Worm (Caenorhabditis elegans): ENCODE data around the gene F40A3.6.

DNA sequence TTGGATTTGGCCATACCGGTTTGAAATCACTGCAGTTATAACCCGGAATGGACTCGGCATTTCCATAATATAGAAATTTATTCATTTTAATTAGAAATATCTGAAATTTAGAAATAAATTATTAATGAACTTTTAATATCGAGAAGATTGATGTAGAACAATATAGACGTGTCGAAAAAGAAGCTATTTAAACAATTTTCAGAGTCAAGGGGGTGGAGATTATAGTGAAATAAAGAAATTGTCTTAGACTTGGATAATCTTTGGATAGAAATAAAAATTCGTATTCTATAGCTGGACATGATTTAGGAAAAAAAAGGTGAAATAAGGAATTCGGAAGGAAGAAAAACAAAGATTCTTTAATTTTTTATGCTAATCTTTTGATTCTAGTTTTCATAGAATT is 46.6 kb upstream of the F40A3.6 start, which contains the start of gene srt-53:
- TF ChIP-seq flt-1 (GFP tag; IDR thresholded peaks at IDR 0.05), result no peak
- no peak for TF ChIP-seq ama-1 (optimal IDR thresholded peaks at IDR 0.05)
- TF ChIP-seq aly-1 (tag; optimal IDR thresholded peaks at IDR 0.05), result no peak
- TF ChIP-seq hmg-4 (GFP tag; optimal IDR thresholded peaks at IDR 0.05), result no peak
- no peak for TF ChIP-seq ceh-36 (tag; optimal IDR thresholded peaks at IDR 0.05)
- TF ChIP-seq hnd-1 (tag; optimal IDR thresholded peaks at IDR 0.05), result no peak
- no peak for TF ChIP-seq tra-4 (tag; optimal IDR thresholded peaks at IDR 0.05)
- no peak for TF ChIP-seq ceh-13 (GFP tag; optimal IDR thresholded peaks at IDR 0.05)
- TF ChIP-seq B0310.2 (tag; optimal IDR thresholded peaks at IDR 0.05), result no peak
- no peak for TF ChIP-seq hmbx-1 (tag; optimal IDR thresholded peaks at IDR 0.05)
- TF ChIP-seq ets-7 (tag; optimal IDR thresholded peaks at IDR 0.05), result no peak
- no peak for TF ChIP-seq tbx-37 (GFP tag; conservative IDR thresholded peaks at IDR 0.05)
